Worm (Caenorhabditis elegans) whole organism, L1 larva: Measurements from ENCODE around the gene frpr-1.

Experiments used
- C34B4.2 ChIP-seq: sonication (generic microtip); optimal IDR thresholded peaks from 2 replicates; lab custom pipeline; 2017; ENCODE audit warnings: mild to moderate bottlenecking, missing genetic modification characterization, missing compliant biosample characterization
- F16B12.6 ChIP-seq: fragments of 150-350 bp; optimal IDR thresholded peaks from 2 replicates; lab custom pipeline; 2014; ENCODE audit warnings: missing biosample characterization, missing genetic modification characterization
- aly-2 ChIP-seq: fragments of 150-350 bp; optimal IDR thresholded peaks from 2 replicates; lab custom pipeline; 2014; ENCODE audit warnings: missing biosample characterization, missing genetic modification characterization
- ama-1 ChIP-seq: fragments of 150-350 bp; optimal IDR thresholded peaks from 2 replicates; lab custom pipeline; 2014
- blmp-1 ChIP-seq: fragments of 150-350 bp; optimal IDR thresholded peaks from 2 replicates; lab custom pipeline; 2014; ENCODE audit warnings: missing biosample characterization, missing genetic modification characterization
- ceh-8 ChIP-seq: fragments of 200-800 bp; sonication (Bioruptor generic); optimal IDR thresholded peaks from 2 replicates; lab custom pipeline; 2018; ENCODE audit warnings: mild to moderate bottlenecking, missing genetic modification characterization, moderate library complexity, missing compliant biosample characterization
- ceh-82 ChIP-seq, 3 experiments: fragments of 150-350 bp in 1 of 3; sonication (generic microtip) in 2 of 3; optimal IDR thresholded peaks; 2 replicates each; lab custom pipeline; 2014 to 2017; ENCODE audit warnings: missing biosample characterization in 3 of 3, missing genetic modification characterization in 3 of 3
- ceh-88 ChIP-seq: fragments of 200-800 bp; sonication (Bioruptor generic); IDR thresholded peaks from 2 replicates; pipeline ENCODE4 v1.3.6; 2022; ENCODE audit warnings: missing genetic modification characterization, missing compliant biosample characterization
- ceh-90 ChIP-seq: sonication (generic microtip); optimal IDR thresholded peaks from 2 replicates; lab custom pipeline; 2016; ENCODE audit warnings: missing genetic modification characterization, missing compliant biosample characterization
- dpl-1 ChIP-seq, 3 experiments: fragments of 150-350 bp in 2 of 3; sonication (generic microtip) in 1 of 3; optimal IDR thresholded peaks; 2 replicates each; lab custom pipeline; 2014 to 2017; ENCODE audit warnings: missing biosample characterization in 3 of 3, missing genetic modification characterization in 3 of 3, missing genetic modification reagents in 3 of 3
- dsc-1 ChIP-seq: sonication (generic microtip); optimal IDR thresholded peaks from 2 replicates; lab custom pipeline; 2016; ENCODE audit warnings: mild to moderate bottlenecking, missing genetic modification characterization, missing compliant biosample characterization
- efl-1 ChIP-seq, 4 experiments: fragments of 150-350 bp; optimal IDR thresholded peaks in 3 of 4; peaks in 1 of 4; 1 replicate in 1 of 4; 2 replicates in 3 of 4; lab custom pipeline; 2014; ENCODE audit warnings: missing biosample characterization in 2 of 4, missing genetic modification characterization in 2 of 4, missing genetic modification reagents in 2 of 4
- efl-3 ChIP-seq: fragments of 200-800 bp; sonication (Bioruptor generic); optimal IDR thresholded peaks from 2 replicates; lab custom pipeline; 2018; ENCODE audit warnings: mild to moderate bottlenecking, missing genetic modification characterization, missing compliant biosample characterization
- egl-13 ChIP-seq: sonication (generic microtip); optimal IDR thresholded peaks from 2 replicates; lab custom pipeline; 2016; ENCODE audit warnings: missing genotype, missing genetic modification reagents, missing genetic modification characterization, missing compliant biosample characterization
- egl-27 ChIP-seq, 2 experiments: fragments of 150-350 bp in 1 of 2; sonication (generic microtip); optimal IDR thresholded peaks; 3 replicates each; lab custom pipeline; 2017 to 2018; ENCODE audit warnings: missing biosample characterization in 2 of 2, missing genetic modification characterization in 2 of 2, missing genetic modification reagents in 2 of 2
- elt-3 ChIP-seq, 6 experiments: fragments of 150-350 bp in 1 of 6; sonication (generic microtip); optimal IDR thresholded peaks; 2 replicates each; lab custom pipeline; 2017 to 2018; ENCODE audit warnings: missing biosample characterization in 6 of 6, missing genetic modification characterization in 6 of 6, inconsistent platforms in 1 of 6
- fkh-10 ChIP-seq: sonication (generic microtip); optimal IDR thresholded peaks from 2 replicates; lab custom pipeline; 2017; ENCODE audit warnings: missing biosample characterization, missing genetic modification reagents, missing genetic modification characterization
- fkh-4 ChIP-seq: sonication (generic microtip); optimal IDR thresholded peaks from 2 replicates; lab custom pipeline; 2016; ENCODE audit warnings: missing compliant biosample characterization, missing genetic modification characterization, borderline replicate concordance
- fkh-8 ChIP-seq: sonication (generic microtip); optimal IDR thresholded peaks from 2 replicates; lab custom pipeline; 2016; ENCODE audit warnings: mild to moderate bottlenecking, missing genetic modification characterization, missing compliant biosample characterization
- hlh-17 ChIP-seq: fragments of 200-800 bp; sonication (Bioruptor generic); optimal IDR thresholded peaks from 2 replicates; lab custom pipeline; 2018; ENCODE audit warnings: missing genetic modification characterization, mild to moderate bottlenecking, missing compliant biosample characterization, moderate library complexity, borderline replicate concordance
- hpl-2 ChIP-seq: fragments of 150-350 bp; optimal IDR thresholded peaks from 2 replicates; lab custom pipeline; 2014; ENCODE audit warnings: missing biosample characterization, missing genetic modification reagents, missing genetic modification characterization
- isw-1 ChIP-seq: fragments of 200-800 bp; sonication (Bioruptor generic); IDR thresholded peaks from 2 replicates; pipeline ENCODE4 v1.3.6; 2022; ENCODE audit warnings: missing genetic modification characterization, missing compliant biosample characterization
- lin-13 ChIP-seq: fragments of 150-350 bp; optimal IDR thresholded peaks from 2 replicates; lab custom pipeline; 2014; ENCODE audit warnings: missing biosample characterization, missing genetic modification reagents, missing genetic modification characterization
- lin-14 ChIP-seq: fragments of 200-800 bp; sonication (Bioruptor generic); optimal IDR thresholded peaks from 2 replicates; lab custom pipeline; 2018; ENCODE audit warnings: mild to moderate bottlenecking, missing genetic modification characterization, moderate library complexity, missing compliant biosample characterization
- lin-15B ChIP-seq: fragments of 150-350 bp; sonication (generic microtip); optimal IDR thresholded peaks from 3 replicates; lab custom pipeline; 2014; ENCODE audit warnings: missing biosample characterization, missing genetic modification characterization
- lin-35 ChIP-seq, 2 experiments: fragments of 150-350 bp; optimal IDR thresholded peaks; 2 replicates each; lab custom pipeline; 2014; ENCODE audit warnings: missing biosample characterization in 2 of 2, missing genetic modification characterization in 2 of 2, missing genetic modification reagents in 2 of 2
- lir-3 ChIP-seq: sonication (generic microtip); optimal IDR thresholded peaks from 2 replicates; lab custom pipeline; 2016; ENCODE audit warnings: mild to moderate bottlenecking, missing genetic modification characterization, moderate library complexity, missing compliant biosample characterization; ENCODE audit not compliant: poor library complexity
- mep-1 ChIP-seq: fragments of 150-350 bp; optimal IDR thresholded peaks from 2 replicates; lab custom pipeline; 2014; ENCODE audit warnings: missing biosample characterization, missing genetic modification characterization
- nhr-11 ChIP-seq: fragments of 150-350 bp; optimal IDR thresholded peaks from 2 replicates; lab custom pipeline; 2014; ENCODE audit warnings: missing biosample characterization, missing genetic modification characterization
- nhr-12 ChIP-seq: sonication (generic microtip); optimal IDR thresholded peaks from 2 replicates; lab custom pipeline; 2017; ENCODE audit warnings: missing biosample characterization, missing genetic modification characterization
- nhr-19 ChIP-seq: fragments of 200-800 bp; sonication (Bioruptor generic); conservative IDR thresholded peaks from 2 replicates; pipeline ENCODE4 v1.3.6; 2022; ENCODE audit warnings: missing genetic modification characterization, missing compliant biosample characterization
- nhr-20 ChIP-seq: sonication (generic microtip); optimal IDR thresholded peaks from 2 replicates; lab custom pipeline; 2016; ENCODE audit warnings: mild to moderate bottlenecking, missing genetic modification characterization, missing compliant biosample characterization
- nhr-237 ChIP-seq: fragments of 150-350 bp; optimal IDR thresholded peaks from 2 replicates; lab custom pipeline; 2014; ENCODE audit warnings: missing biosample characterization, missing genetic modification characterization
- nhr-47 ChIP-seq: sonication (generic microtip); optimal IDR thresholded peaks from 2 replicates; lab custom pipeline; 2016; ENCODE audit warnings: mild to moderate bottlenecking, missing genetic modification characterization, moderate library complexity, missing compliant biosample characterization
- nhr-71 ChIP-seq: sonication (generic microtip); optimal IDR thresholded peaks from 2 replicates; lab custom pipeline; 2016; ENCODE audit warnings: mild to moderate bottlenecking, missing genetic modification characterization, moderate library complexity, missing compliant biosample characterization
- nhr-84 ChIP-seq: sonication (generic microtip); optimal IDR thresholded peaks from 2 replicates; lab custom pipeline; 2017; ENCODE audit warnings: missing biosample characterization, missing genetic modification characterization
- pag-3 ChIP-seq: sonication (generic microtip); optimal IDR thresholded peaks from 2 replicates; lab custom pipeline; 2017; ENCODE audit warnings: missing genetic modification characterization, mild to moderate bottlenecking, missing compliant biosample characterization, antibody characterized with exemption, borderline replicate concordance; ENCODE audit not compliant: insufficient read depth
- pqm-1 ChIP-seq: sonication (generic microtip); optimal IDR thresholded peaks from 3 replicates; lab custom pipeline; 2017; ENCODE audit warnings: missing biosample characterization, missing genetic modification characterization
- snu-23 ChIP-seq: sonication (generic microtip); optimal IDR thresholded peaks from 2 replicates; lab custom pipeline; 2016; ENCODE audit warnings: missing genetic modification characterization, missing compliant biosample characterization
- sox-4 ChIP-seq: sonication (generic microtip); optimal IDR thresholded peaks from 2 replicates; lab custom pipeline; 2016; ENCODE audit warnings: missing genetic modification characterization, missing compliant biosample characterization
- swsn-7 ChIP-seq: sonication (generic microtip); optimal IDR thresholded peaks from 2 replicates; lab custom pipeline; 2016; ENCODE audit warnings: missing genetic modification characterization, missing compliant biosample characterization
- tbx-2 ChIP-seq: sonication (generic microtip); optimal IDR thresholded peaks from 2 replicates; lab custom pipeline; 2016; ENCODE audit warnings: missing genetic modification characterization, missing compliant biosample characterization
- unc-130 ChIP-seq: fragments of 150-350 bp; optimal IDR thresholded peaks from 2 replicates; lab custom pipeline; 2017; ENCODE audit warnings: missing biosample characterization, missing genetic modification characterization, inconsistent platforms
- unc-62 ChIP-seq: fragments of 150-350 bp; optimal IDR thresholded peaks from 2 replicates; lab custom pipeline; 2014; ENCODE audit warnings: missing biosample characterization, missing genetic modification reagents, missing genetic modification characterization
- unc-86 ChIP-seq: sonication (generic microtip); optimal IDR thresholded peaks from 2 replicates; lab custom pipeline; 2016; ENCODE audit warnings: missing genetic modification characterization, missing compliant biosample characterization
- unc-98 ChIP-seq: fragments of 200-800 bp; sonication (Bioruptor generic); IDR thresholded peaks from 2 replicates; pipeline ENCODE4 v1.3.6; 2022; ENCODE audit warnings: missing genetic modification characterization, missing compliant biosample characterization
- xbp-1 ChIP-seq: sonication (generic microtip); optimal IDR thresholded peaks from 2 replicates; lab custom pipeline; 2016; ENCODE audit warnings: missing genetic modification characterization, missing compliant biosample characterization
- zip-4 ChIP-seq: fragments of 200-800 bp; sonication (Bioruptor generic); optimal IDR thresholded peaks from 2 replicates; lab custom pipeline; 2018; ENCODE audit warnings: mild to moderate bottlenecking, missing genetic modification characterization, moderate library complexity, missing compliant biosample characterization

The frpr-1 gene

ce11 chrX:8169534-8169933 is 40.1 kb upstream of the frpr-1 start, which contains the start of gene C17H11.2 (continued):
- TF ChIP-seq lin-35 (GFP tag; optimal IDR thresholded peaks at IDR 0.05; lab: Kevin White, UChicago) (peak in 1 of 2 experiments; percentile 45), hpl-2 (GFP tag; lab: Kevin White, UChicago) (no peak), tbx-2 (tag; lab: Kevin White, UChicago) (no peak), nhr-84 (no peak), lin-14 (GFP tag; lab: Kevin White, UChicago) (peak; percentile 42), mep-1 (no peak), F16B12.6 (tag; lab: Kevin White, UChicago) (no peak), ama-1 (lab: Kevin White, UChicago) (no peak), elt-3 (tag; optimal IDR thresholded peaks at IDR 0.05; lab: Kevin White, UChicago) (peak in 1 of 6 experiments; percentile 5), snu-23 (GFP tag; lab: Kevin White, UChicago) (peak; percentile 38), efl-3 (GFP tag; lab: Kevin White, UChicago) (no peak), unc-98 (GFP tag; lab: Robert Waterston, UW) (no peak), dsc-1 (tag; lab: Kevin White, UChicago) (no peak), lir-3 (tag; lab: Kevin White, UChicago) (no peak), fkh-4 (tag; lab: Kevin White, UChicago) (no peak), nhr-20 (peak; percentile 2), blmp-1 (peak; percentile 43), egl-27 (tag; optimal IDR thresholded peaks at IDR 0.05; lab: Kevin White, UChicago) (no peak), ceh-8 (no peak), nhr-12 (tag; lab: Kevin White, UChicago) (no peak), lin-13 (GFP tag; lab: Kevin White, UChicago) (no peak), unc-130 (tag; lab: Kevin White, UChicago) (no peak), lin-15B (tag; lab: Kevin White, UChicago) (no peak), sox-4 (tag; lab: Kevin White, UChicago) (no peak)

- peak; percentile 88 for TF ChIP-seq lin-14 (GFP tag; lab: Kevin White, UChicago)
- TF ChIP-seq ceh-88 (GFP tag; lab: Robert Waterston, UW), result 0 out of 2 replicates have a peak, but pooled peaks have one; percentile 37
- no peak for TF ChIP-seq elt-3 (tag; optimal IDR thresholded peaks at IDR 0.05; lab: Kevin White, UChicago)
- no peak for TF ChIP-seq lin-15B (tag; lab: Kevin White, UChicago)
- no peak for TF ChIP-seq zip-4 (GFP tag; lab: Kevin White, UChicago)
- TF ChIP-seq fkh-8 (tag; lab: Kevin White, UChicago), result peak; percentile 93
- peak; percentile 67 for TF ChIP-seq nhr-47 (tag; lab: Kevin White, UChicago)
- TF ChIP-seq efl-1 (optimal IDR thresholded peaks at IDR 0.05; lab: Kevin White, UChicago), result no peak
- peak in 1 of 2 experiments; percentile 4 for TF ChIP-seq efl-1 (GFP tag; optimal IDR thresholded peaks at IDR 0.05 in 1 of 2; lab: Kevin White, UChicago)
- peak; percentile 57 for TF ChIP-seq egl-13 (tag; lab: Kevin White, UChicago)
- TF ChIP-seq swsn-7 (tag; lab: Kevin White, UChicago), result peak; percentile 60
- TF ChIP-seq pag-3, result no peak
- TF ChIP-seq fkh-10 (GFP tag; lab: Kevin White, UChicago), result peak; percentile 62
- peak; percentile 39 for TF ChIP-seq dsc-1 (tag; lab: Kevin White, UChicago)
- no peak for TF ChIP-seq blmp-1
- TF ChIP-seq unc-86 (tag; lab: Kevin White, UChicago), result peak; percentile 30
- TF ChIP-seq tbx-2 (tag; lab: Kevin White, UChicago), result peak; percentile 7
- peak; percentile 42 to 64 (median 59) for TF ChIP-seq ceh-82 (tag; optimal IDR thresholded peaks at IDR 0.05; lab: Kevin White, UChicago)
- TF ChIP-seq lin-35 (GFP tag; optimal IDR thresholded peaks at IDR 0.05; lab: Kevin White, UChicago), result peak in 1 of 2 experiments; percentile 27
- TF ChIP-seq ceh-90 (tag; lab: Kevin White, UChicago), result no peak
- no peak for TF ChIP-seq hlh-17 (GFP tag; lab: Kevin White, UChicago)
- no peak for TF ChIP-seq nhr-11 (tag; lab: Kevin White, UChicago)
- peak; percentile 89 for TF ChIP-seq ceh-8
- TF ChIP-seq mep-1, result no peak
- TF ChIP-seq nhr-237 (tag; lab: Kevin White, UChicago), result no peak
- TF ChIP-seq aly-2 (tag; lab: Kevin White, UChicago), result no peak
- TF ChIP-seq snu-23 (GFP tag; lab: Kevin White, UChicago), result peak; percentile 15
- peak; percentile 59 for TF ChIP-seq sox-4 (tag; lab: Kevin White, UChicago)
- TF ChIP-seq nhr-71 (tag; lab: Kevin White, UChicago), result peak; percentile 39
- TF ChIP-seq ama-1 (lab: Kevin White, UChicago), result no peak
- TF ChIP-seq unc-62 (GFP tag; lab: Kevin White, UChicago), result no peak
- no peak for TF ChIP-seq C34B4.2 (tag; lab: Kevin White, UChicago)
- TF ChIP-seq isw-1 (GFP tag; lab: Robert Waterston, UW), result peak; percentile 24; the same call in 1 of the 2 replicates
- no peak for TF ChIP-seq lir-3 (tag; lab: Kevin White, UChicago)
- TF ChIP-seq pqm-1 (tag; lab: Kevin White, UChicago), result no peak
- TF ChIP-seq dpl-1 (GFP tag; optimal IDR thresholded peaks at IDR 0.05; lab: Kevin White, UChicago), result peak in 1 of 3 experiments; percentile 24
- no peak for TF ChIP-seq xbp-1 (tag; lab: Kevin White, UChicago)
- peak; percentile 29; the same call in 1 of the 2 replicates for TF ChIP-seq nhr-19 (GFP tag; lab: Robert Waterston, UW)
These were observed 34.1 kb upstream of the frpr-1 start for ce11 chrX:8163555-8163954.
